Fruit fly (Drosophila melanogaster) whole organism, pupa: ENCODE results near the gene CG17826.

Experiments used
- CG10348 ChIP-seq: fragments of 200-800 bp; sonication (Bioruptor generic); IDR thresholded peaks from 2 replicates; pipeline ENCODE4 v1.3.6; 2022; ENCODE audit warnings: missing biosample characterization, missing genetic modification characterization
- CG13204 ChIP-seq: fragments of 200-800 bp; sonication (Bioruptor generic); optimal IDR thresholded peaks from 2 replicates; lab custom pipeline; 2018; ENCODE audit warnings: missing biosample characterization, mild to moderate bottlenecking, missing genetic modification characterization, moderate library complexity
- CG15710 ChIP-seq: fragments of 200-800 bp; sonication (Bioruptor generic); optimal IDR thresholded peaks from 2 replicates; lab custom pipeline; 2018; ENCODE audit warnings: missing biosample characterization, mild to moderate bottlenecking, missing genetic modification characterization, moderate library complexity
- CG32121 ChIP-seq: fragments of 200-800 bp; sonication (Bioruptor generic); IDR thresholded peaks from 2 replicates; pipeline ENCODE4 v1.3.6; 2022; ENCODE audit warnings: missing biosample characterization, missing genetic modification characterization
- CG4496 ChIP-seq: fragments of 200-800 bp; sonication (Bioruptor generic); IDR thresholded peaks from 3 replicates; pipeline ENCODE4 v1.3.6; 2022; ENCODE audit warnings: missing biosample characterization, missing genetic modification characterization
- CG8159 ChIP-seq: fragments of 200-800 bp; sonication (Bioruptor generic); optimal IDR thresholded peaks from 3 replicates; lab custom pipeline; 2018; ENCODE audit warnings: missing biosample characterization, mild to moderate bottlenecking, missing genetic modification characterization, moderate library complexity
- CG8301 ChIP-seq: fragments of 200-800 bp; sonication (Bioruptor generic); optimal IDR thresholded peaks from 2 replicates; lab custom pipeline; 2018; ENCODE audit warnings: missing biosample characterization, mild to moderate bottlenecking, missing genetic modification characterization
- CG9948 ChIP-seq: fragments of 200-800 bp; sonication (Bioruptor generic); optimal IDR thresholded peaks from 2 replicates; lab custom pipeline; 2018; ENCODE audit warnings: missing biosample characterization, mild to moderate bottlenecking, missing genetic modification characterization, moderate library complexity
- D1 ChIP-seq: fragments of 200-800 bp; sonication (Bioruptor generic); optimal IDR thresholded peaks from 2 replicates; lab custom pipeline; 2018; ENCODE audit warnings: missing biosample characterization, mild to moderate bottlenecking, missing genetic modification characterization, moderate library complexity
- EcR ChIP-seq: fragments of 200-800 bp; sonication (Bioruptor generic); optimal IDR thresholded peaks from 3 replicates; lab custom pipeline; 2019; ENCODE audit warnings: missing biosample characterization, missing genetic modification characterization, mild to moderate bottlenecking, moderate library complexity, missing genetic modification reagents
- Ets98B ChIP-seq: fragments of 200-800 bp; sonication (Bioruptor generic); IDR thresholded peaks from 2 replicates; pipeline ENCODE4 v1.3.6; 2022; ENCODE audit warnings: missing biosample characterization, missing genetic modification characterization
- Snoo ChIP-seq: fragments of 200-800 bp; sonication (Bioruptor generic); optimal IDR thresholded peaks from 3 replicates; lab custom pipeline; 2017; ENCODE audit warnings: missing biosample characterization, mild to moderate bottlenecking, missing genetic modification characterization, inconsistent platforms
- fd96Ca ChIP-seq: fragments of 200-800 bp; sonication (Bioruptor generic); IDR thresholded peaks from 3 replicates; pipeline ENCODE4 v1.3.6; 2022; ENCODE audit warnings: missing biosample characterization, missing genetic modification characterization
- rn ChIP-seq: fragments of 200-800 bp; sonication (Bioruptor generic); IDR thresholded peaks from 2 replicates; pipeline ENCODE4 v1.3.6; 2022; ENCODE audit warnings: missing biosample characterization, missing genetic modification characterization

DNA sequence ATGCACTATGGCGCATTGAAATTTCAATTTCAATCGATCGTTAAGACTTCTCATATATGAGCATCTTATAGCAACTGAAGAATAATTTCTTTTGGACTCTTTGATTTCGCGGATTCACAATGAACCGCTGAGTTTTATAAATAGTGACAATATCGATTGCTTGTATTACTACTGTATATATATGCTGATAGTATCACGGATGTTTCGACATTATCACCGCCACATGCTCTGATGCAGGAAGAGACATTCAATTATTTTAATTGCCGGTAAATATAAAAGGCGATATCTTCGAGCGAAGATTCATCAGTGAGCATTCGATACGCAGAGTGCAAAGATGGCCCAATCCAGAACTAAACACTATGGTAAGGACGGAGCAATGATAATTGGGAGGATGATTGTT, at the start of gene CG17826:
- no peak for TF ChIP-seq D1 (tag; lab: Kevin White, UChicago)
- no peak for TF ChIP-seq CG10348 (GFP tag; lab: Robert Waterston, UW)
- TF ChIP-seq rn (GFP tag; lab: Robert Waterston, UW) = no peak
- no peak for TF ChIP-seq CG32121 (GFP tag; lab: Robert Waterston, UW)
- TF ChIP-seq EcR = no peak
- TF ChIP-seq Ets98B (GFP tag; lab: Robert Waterston, UW) = no peak
- no peak for TF ChIP-seq fd96Ca
- no peak for TF ChIP-seq CG8159 (tag; lab: Kevin White, UChicago)
- TF ChIP-seq CG15710 (tag; lab: Kevin White, UChicago) = no peak
- no peak for TF ChIP-seq Snoo (tag; lab: Kevin White, UChicago)
- no peak for TF ChIP-seq CG9948
- no peak for TF ChIP-seq CG4496 (GFP tag; lab: Robert Waterston, UW)
- no peak for TF ChIP-seq CG8301 (tag; lab: Kevin White, UChicago)
- TF ChIP-seq CG13204 = no peak
